Worm (Caenorhabditis elegans) whole organism, L4/young adult: Measurements from ENCODE around the gene T24B8.4.

Experiments used
- W03F9.2 ChIP-seq: fragments of 150-350 bp; optimal IDR thresholded peaks from 2 replicates; lab custom pipeline; 2014; ENCODE audit warnings: missing biosample characterization, missing genetic modification characterization
- him-1 ChIP-seq: sonication (generic microtip); optimal IDR thresholded peaks from 2 replicates; lab custom pipeline; 2016; ENCODE audit warnings: missing genotype, missing genetic modification reagents, missing genetic modification characterization, missing compliant biosample characterization

- TF ChIP-seq him-1 (tag; lab: Kevin White, UChicago), result no peak
- TF ChIP-seq W03F9.2, result no peak
These were observed 3.9 kb upstream of the T24B8.4 start for ce11 chrII:9074492-9074891.
